Worm (Caenorhabditis elegans) whole organism, L4 larva: ENCODE data around the gene srw-141.

Experiments
- aly-2 ChIP-seq: sonication (generic microtip); optimal IDR thresholded peaks from 2 replicates; lab custom pipeline; 2018; ENCODE audit warnings: missing biosample characterization, missing genetic modification characterization
- php-3 ChIP-seq: fragments of 200-800 bp; sonication (Bioruptor generic); IDR thresholded peaks from 2 replicates; pipeline ENCODE4 v1.3.6; 2022; ENCODE audit warnings: missing genetic modification reagents, missing genetic modification characterization, missing compliant biosample characterization

DNA sequence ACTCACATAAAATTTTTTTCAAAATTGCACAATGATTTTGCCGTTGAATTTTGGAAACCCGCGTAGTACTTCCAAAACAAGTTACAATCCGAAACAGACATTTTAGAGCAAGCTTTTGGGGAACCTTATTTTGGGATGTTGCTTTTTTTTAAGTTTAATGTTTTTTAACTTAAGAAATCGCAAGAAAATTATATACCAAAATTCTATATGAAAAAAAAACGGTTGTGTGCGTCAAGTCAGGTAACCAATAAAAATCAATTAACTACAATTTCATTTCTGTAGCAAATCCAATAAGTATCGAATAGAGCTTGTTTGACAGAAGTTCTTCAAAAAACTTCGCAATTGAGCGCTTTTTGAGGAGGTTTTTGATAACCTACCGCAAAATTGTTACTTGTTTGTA lies 45.0 kb upstream of the srw-141 start, which contains the start of gene srw-117:
- no peak for TF ChIP-seq php-3
- no peak for TF ChIP-seq aly-2 (tag; lab: Kevin White, UChicago)
